Fruit fly (Drosophila melanogaster) whole organism, larva: ENCODE data around the gene CG15529.

Source experiments
- noc ChIP-seq: fragments of 200-800 bp; sonication (Bioruptor generic); optimal IDR thresholded peaks from 3 replicates; lab custom pipeline; 2019; ENCODE audit warnings: missing biosample characterization, mild to moderate bottlenecking, missing genetic modification characterization, moderate library complexity

The CG15529 gene

dm6 chr3R:30151300-30152109 is at the start of gene CG15529:
CG15529 (plus strand) TSS chr3R:30152059.
- TF ChIP-seq noc, result no peak

- TF ChIP-seq noc, result peak; percentile 84
Observed at dm6 chr3R:30102806-30103619, 48.8 kb upstream of the CG15529 start.

dm6 chr3R:30104912-30105510 is 46.8 kb upstream of the CG15529 start:
- no peak for TF ChIP-seq noc

dm6 chr3R:30105808-30106207 is 46.1 kb upstream of the CG15529 start:
- no peak for TF ChIP-seq noc

- TF ChIP-seq noc, result peak; percentile 18
Observed at dm6 chr3R:30106562-30106961, 45.3 kb upstream of the CG15529 start.

- no peak for TF ChIP-seq noc
Observed at dm6 chr3R:30107718-30108117, 44.1 kb upstream of the CG15529 start.

dm6 chr3R:30108639-30109038 is 43.2 kb upstream of the CG15529 start:
- TF ChIP-seq noc, result no peak

- TF ChIP-seq noc, result no peak
Observed at dm6 chr3R:30109380-30109779, 42.5 kb upstream of the CG15529 start.

- no peak for TF ChIP-seq noc
Observed at dm6 chr3R:30110959-30111358, 40.9 kb upstream of the CG15529 start.

dm6 chr3R:30114286-30114803 is 37.5 kb upstream of the CG15529 start:
- no peak for TF ChIP-seq noc

dm6 chr3R:30121731-30122130 is 30.1 kb upstream of the CG15529 start:
- TF ChIP-seq noc, result no peak

- TF ChIP-seq noc, result no peak
Observed at dm6 chr3R:30123163-30123562, 28.7 kb upstream of the CG15529 start, which contains the start of gene CG45072. CG45072 (minus strand) TSS chr3R:30123263.

- TF ChIP-seq noc, result no peak
Observed at dm6 chr3R:30124635-30125034, 27.2 kb upstream of the CG15529 start, which contains the start of gene CG45073. CG45073 (minus strand) TSS chr3R:30124735.

- no peak for TF ChIP-seq noc
Observed at dm6 chr3R:30129019-30129418, 22.8 kb upstream of the CG15529 start, which contains the start of gene Ppi1. Ppi1 (minus strand) TSS chr3R:30129119.

dm6 chr3R:30132295-30132694 is 19.6 kb upstream of the CG15529 start, which contains the start of gene CG31029:
CG31029 (minus strand) TSS chr3R:30132395.
- TF ChIP-seq noc, result no peak
